Fruit fly (Drosophila melanogaster) whole organism, wandering third instar larva: ENCODE measurements around the gene Rlip.
A peak's percentile ranks its signal among the peaks of the same experiment; 100 is the strongest.

Source experiments
- Abd-B ChIP-seq: fragments of >200 bp; optimal IDR thresholded peaks from 2 replicates; lab custom pipeline; 2017; ENCODE audit warnings: missing biosample characterization, missing genetic modification characterization
- CG32264 ChIP-seq: fragments of 200-800 bp; sonication (Bioruptor generic); optimal IDR thresholded peaks from 2 replicates; lab custom pipeline; 2016; ENCODE audit warnings: missing biosample characterization, missing genetic modification characterization
- CG9705 ChIP-seq: fragments of 200-800 bp; sonication (Bioruptor generic); optimal IDR thresholded peaks from 2 replicates; lab custom pipeline; 2018; ENCODE audit warnings: missing biosample characterization, mild to moderate bottlenecking, missing genetic modification characterization
- CrebA ChIP-seq: fragments of 200-800 bp; sonication (Bioruptor generic); optimal IDR thresholded peaks from 2 replicates; lab custom pipeline; 2016; ENCODE audit warnings: missing biosample characterization, mild to moderate bottlenecking, missing genetic modification characterization, borderline replicate concordance
- Dfd ChIP-seq: fragments of >200 bp; optimal IDR thresholded peaks from 2 replicates; lab custom pipeline; 2017; ENCODE audit warnings: missing biosample characterization, missing genetic modification characterization
- Dif ChIP-seq: fragments of 200-275, 200-300 bp; sonication (Bioruptor generic); optimal IDR thresholded peaks from 2 replicates; lab custom pipeline; 2018; ENCODE audit warnings: missing biosample characterization, missing genetic modification characterization; ENCODE audit not compliant: partially characterized antibody
- GATAd ChIP-seq: sonication (Bioruptor generic); optimal IDR thresholded peaks from 2 replicates; lab custom pipeline; 2016; ENCODE audit warnings: missing biosample characterization, missing genetic modification characterization
- HLH106 ChIP-seq: fragments of 200-800 bp; optimal IDR thresholded peaks from 3 replicates; lab custom pipeline; 2019; ENCODE audit warnings: missing biosample characterization, mild to moderate bottlenecking, missing genetic modification characterization, moderate library complexity
- Hnf4 ChIP-seq: fragments of 200-800 bp; sonication (Bioruptor generic); optimal IDR thresholded peaks from 2 replicates; lab custom pipeline; 2016; ENCODE audit warnings: missing biosample characterization, mild to moderate bottlenecking, missing genetic modification characterization
- Hr78 ChIP-seq: fragments of >200 bp; optimal IDR thresholded peaks from 2 replicates; lab custom pipeline; 2017; ENCODE audit warnings: missing biosample characterization, missing genetic modification characterization
- Hr83 ChIP-seq: fragments of 200-300 bp; sonication (Bioruptor generic); optimal IDR thresholded peaks from 2 replicates; lab custom pipeline; 2016; ENCODE audit warnings: missing biosample characterization, mild to moderate bottlenecking, missing genetic modification characterization, moderate library complexity; ENCODE audit not compliant: poor library complexity, severe bottlenecking
- Jra ChIP-seq: sonication (Bioruptor generic); optimal IDR thresholded peaks from 2 replicates; lab custom pipeline; 2016; ENCODE audit warnings: missing biosample characterization, missing genetic modification characterization
- Myc ChIP-seq: fragments of >200 bp; optimal IDR thresholded peaks from 2 replicates; lab custom pipeline; 2017
- N ChIP-seq: fragments of >200 bp; optimal IDR thresholded peaks from 2 replicates; lab custom pipeline; 2018; ENCODE audit warnings: missing biosample characterization, missing external identifiers, missing genetic modification characterization
- OdsH ChIP-seq: fragments of 200-800 bp; sonication (Bioruptor generic); optimal IDR thresholded peaks from 2 replicates; lab custom pipeline; 2016; ENCODE audit warnings: missing biosample characterization, mild to moderate bottlenecking, missing genetic modification characterization
- Rel ChIP-seq, 2 experiments: fragments of 200-800 bp; sonication (Bioruptor generic) in 1 of 2; optimal IDR thresholded peaks; 2 replicates in 1 of 2; 3 replicates in 1 of 2; lab custom pipeline; 2016 to 2019; ENCODE audit warnings: mild to moderate bottlenecking in 2 of 2, missing biosample characterization in 2 of 2, missing genetic modification characterization in 2 of 2, moderate library complexity in 1 of 2
- Sp1 ChIP-seq: fragments of 200-800 bp; sonication (Bioruptor generic); optimal IDR thresholded peaks from 3 replicates; lab custom pipeline; 2019; ENCODE audit warnings: missing biosample characterization, mild to moderate bottlenecking, missing genetic modification characterization, moderate library complexity
- Vsx2 ChIP-seq: fragments of 200-300, 225-300 bp; sonication (Bioruptor generic); optimal IDR thresholded peaks from 2 replicates; lab custom pipeline; 2018; ENCODE audit warnings: missing biosample characterization, missing genetic modification characterization; ENCODE audit not compliant: partially characterized antibody
- brk ChIP-seq: fragments of 200-800 bp; sonication (Bioruptor generic); optimal IDR thresholded peaks from 2 replicates; lab custom pipeline; 2016; ENCODE audit warnings: missing biosample characterization, mild to moderate bottlenecking, missing genetic modification characterization
- dl ChIP-seq, 2 experiments: fragments of 175-275, 200-275 bp in 1 of 2; fragments of 200-275 bp in 1 of 2; sonication (Bioruptor generic); optimal IDR thresholded peaks; lab custom pipeline; 2018; ENCODE audit warnings: mild to moderate bottlenecking in 2 of 2, missing biosample characterization in 2 of 2, missing genetic modification characterization in 2 of 2, moderate library complexity in 2 of 2; ENCODE audit not compliant: partially characterized antibody in 2 of 2, insufficient read depth in 1 of 2
- dmrt93B ChIP-seq: fragments of 200-800 bp; sonication (Bioruptor generic); optimal IDR thresholded peaks from 2 replicates; lab custom pipeline; 2018; ENCODE audit warnings: missing biosample characterization, mild to moderate bottlenecking, missing genetic modification characterization
- dsf ChIP-seq: sonication (Bioruptor generic); optimal IDR thresholded peaks from 2 replicates; lab custom pipeline; 2016; ENCODE audit warnings: missing biosample characterization, missing genetic modification characterization, borderline replicate concordance
- ey ChIP-seq: fragments of 200-800 bp; sonication (Bioruptor generic); optimal IDR thresholded peaks from 2 replicates; lab custom pipeline; 2016; ENCODE audit warnings: missing biosample characterization, missing genetic modification characterization
- foxo ChIP-seq, 2 experiments: fragments of 200-800 bp; sonication (Bioruptor generic); optimal IDR thresholded peaks; 2 replicates in 1 of 2; 3 replicates in 1 of 2; lab custom pipeline; 2016 to 2017; ENCODE audit warnings: missing biosample characterization in 2 of 2, missing genetic modification characterization in 2 of 2
- fru ChIP-seq: fragments of 200-800 bp; sonication (Bioruptor generic); optimal IDR thresholded peaks from 3 replicates; lab custom pipeline; 2016; ENCODE audit warnings: missing biosample characterization, mild to moderate bottlenecking, missing genetic modification characterization
- h ChIP-seq: fragments of 200-800 bp; sonication (Bioruptor generic); optimal IDR thresholded peaks from 3 replicates; lab custom pipeline; 2016; ENCODE audit warnings: missing biosample characterization, mild to moderate bottlenecking, missing genetic modification characterization
- jim ChIP-seq: fragments of 175-275, 200-325 bp; sonication (Bioruptor generic); optimal IDR thresholded peaks from 2 replicates; lab custom pipeline; 2016; ENCODE audit warnings: missing biosample characterization, mild to moderate bottlenecking, missing genetic modification characterization
- lola ChIP-seq: fragments of >200 bp; optimal IDR thresholded peaks from 2 replicates; lab custom pipeline; 2017; ENCODE audit warnings: missing biosample characterization, missing genetic modification characterization
- pan ChIP-seq: fragments of >200 bp; optimal IDR thresholded peaks from 2 replicates; lab custom pipeline; 2017
- psq ChIP-seq: fragments of 200-800 bp; sonication (Bioruptor generic); optimal IDR thresholded peaks from 3 replicates; lab custom pipeline; 2017; ENCODE audit warnings: missing biosample characterization, mild to moderate bottlenecking, missing genetic modification characterization, moderate library complexity
- sage ChIP-seq: fragments of 200-800 bp; sonication (Bioruptor generic); optimal IDR thresholded peaks from 2 replicates; lab custom pipeline; 2016; ENCODE audit warnings: missing biosample characterization, mild to moderate bottlenecking, missing genetic modification characterization
- sv ChIP-seq: fragments of 200-800 bp; sonication (Bioruptor generic); optimal IDR thresholded peaks from 3 replicates; lab custom pipeline; 2016; ENCODE audit warnings: missing biosample characterization, missing genetic modification characterization
- tai ChIP-seq: sonication (Bioruptor generic); optimal IDR thresholded peaks from 2 replicates; lab custom pipeline; 2016; ENCODE audit warnings: missing biosample characterization, missing genetic modification characterization
- usp ChIP-seq: fragments of >200 bp; optimal IDR thresholded peaks from 2 replicates; lab custom pipeline; 2017; ENCODE audit warnings: missing biosample characterization, missing genetic modification characterization
- woc ChIP-seq: sonication (Bioruptor generic); optimal IDR thresholded peaks from 2 replicates; lab custom pipeline; 2016; ENCODE audit warnings: missing biosample characterization, mild to moderate bottlenecking, missing genetic modification characterization

Rlip gene

DNA sequence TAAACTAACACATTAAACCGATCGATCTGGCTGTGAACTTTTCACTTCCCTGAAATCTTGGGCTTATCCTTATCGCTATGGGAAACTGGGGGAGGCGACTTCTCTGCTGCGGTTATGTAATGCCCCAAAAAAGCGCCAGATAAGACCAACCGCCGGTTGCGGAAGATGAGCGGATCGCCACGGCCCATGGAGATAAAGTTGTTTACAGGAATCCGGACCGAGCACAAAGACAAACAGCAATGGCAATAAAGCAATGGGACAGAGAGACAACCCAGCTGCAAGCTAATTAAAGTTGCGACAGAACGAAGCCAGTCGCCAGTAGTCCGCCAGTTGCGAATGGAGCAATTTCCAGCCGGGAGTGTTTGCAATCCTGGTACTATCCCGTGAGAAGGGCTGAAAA, 1.8 kb upstream of the Rlip start, which contains the start of gene CG5697 (continued):
- TF ChIP-seq Vsx2 (no peak), Myc (lab: Kevin White, UChicago) (no peak), ey (GFP tag; lab: Kevin White, UChicago) (no peak), Abd-B (GFP tag; lab: Kevin White, UChicago) (no peak), fru (GFP tag; lab: Kevin White, UChicago) (no peak), pan (lab: Kevin White, UChicago) (no peak), CG9705 (GFP tag; lab: Kevin White, UChicago) (no peak), Hr78 (no peak), N (GFP tag; lab: Kevin White, UChicago) (no peak), foxo (GFP tag; optimal IDR thresholded peaks at IDR 0.05; lab: Kevin White, UChicago) (peak in 1 of 2 experiments; percentile 31), sage (no peak), Dif (no peak), usp (no peak)

DNA sequence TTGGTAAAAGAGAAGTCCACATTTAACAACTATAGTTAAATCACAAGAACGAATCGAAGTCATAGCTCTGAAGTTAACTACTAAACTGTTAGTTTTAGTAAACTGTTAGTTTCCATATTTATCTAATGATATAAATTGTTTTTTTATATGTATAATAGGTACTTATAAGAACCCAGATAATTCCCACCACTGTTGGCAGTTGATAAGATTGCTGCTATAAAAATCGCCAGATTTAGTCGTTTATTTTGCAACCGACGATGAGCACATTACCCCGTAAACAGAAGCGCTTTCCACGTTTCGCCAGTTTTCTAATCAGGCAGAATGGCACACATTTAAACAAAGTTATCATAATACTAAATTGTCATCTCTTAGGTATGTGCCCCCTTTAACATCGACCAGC, 1.6 kb downstream of the Rlip start:
- no peak for TF ChIP-seq psq (GFP tag; lab: Kevin White, UChicago)
- no peak for TF ChIP-seq sv (GFP tag; lab: Kevin White, UChicago)
- TF ChIP-seq jim (GFP tag; lab: Kevin White, UChicago): no peak
- no peak for TF ChIP-seq Sp1 (GFP tag; lab: Kevin White, UChicago)
- TF ChIP-seq tai (GFP tag; lab: Kevin White, UChicago): no peak
- TF ChIP-seq dmrt93B (GFP tag; lab: Kevin White, UChicago): no peak
- no peak for TF ChIP-seq CrebA (GFP tag; lab: Kevin White, UChicago)
- TF ChIP-seq Hr83 (GFP tag; lab: Kevin White, UChicago): no peak
- TF ChIP-seq Hr78: no peak
- TF ChIP-seq brk (GFP tag; lab: Kevin White, UChicago): peak; percentile 27
- TF ChIP-seq Abd-B (GFP tag; lab: Kevin White, UChicago): no peak
- TF ChIP-seq Dif: no peak
- TF ChIP-seq GATAd (GFP tag; lab: Kevin White, UChicago): no peak
- TF ChIP-seq CG32264 (GFP tag; lab: Kevin White, UChicago): no peak
- TF ChIP-seq foxo (GFP tag; optimal IDR thresholded peaks at IDR 0.05; lab: Kevin White, UChicago): peak in 1 of 2 experiments; percentile 31
- TF ChIP-seq lola: no peak
- TF ChIP-seq woc: no peak
- peak; percentile 7 for TF ChIP-seq h (GFP tag; lab: Kevin White, UChicago)
- no peak for TF ChIP-seq ey (GFP tag; lab: Kevin White, UChicago)
- no peak for TF ChIP-seq fru (GFP tag; lab: Kevin White, UChicago)
- TF ChIP-seq Rel (GFP tag; optimal IDR thresholded peaks at IDR 0.05; lab: Kevin White, UChicago): no peak
- TF ChIP-seq Rel (tag; optimal IDR thresholded peaks at IDR 0.05; lab: Kevin White, UChicago): no peak
- TF ChIP-seq usp: no peak
- no peak for TF ChIP-seq Hnf4 (GFP tag; lab: Kevin White, UChicago)

DNA sequence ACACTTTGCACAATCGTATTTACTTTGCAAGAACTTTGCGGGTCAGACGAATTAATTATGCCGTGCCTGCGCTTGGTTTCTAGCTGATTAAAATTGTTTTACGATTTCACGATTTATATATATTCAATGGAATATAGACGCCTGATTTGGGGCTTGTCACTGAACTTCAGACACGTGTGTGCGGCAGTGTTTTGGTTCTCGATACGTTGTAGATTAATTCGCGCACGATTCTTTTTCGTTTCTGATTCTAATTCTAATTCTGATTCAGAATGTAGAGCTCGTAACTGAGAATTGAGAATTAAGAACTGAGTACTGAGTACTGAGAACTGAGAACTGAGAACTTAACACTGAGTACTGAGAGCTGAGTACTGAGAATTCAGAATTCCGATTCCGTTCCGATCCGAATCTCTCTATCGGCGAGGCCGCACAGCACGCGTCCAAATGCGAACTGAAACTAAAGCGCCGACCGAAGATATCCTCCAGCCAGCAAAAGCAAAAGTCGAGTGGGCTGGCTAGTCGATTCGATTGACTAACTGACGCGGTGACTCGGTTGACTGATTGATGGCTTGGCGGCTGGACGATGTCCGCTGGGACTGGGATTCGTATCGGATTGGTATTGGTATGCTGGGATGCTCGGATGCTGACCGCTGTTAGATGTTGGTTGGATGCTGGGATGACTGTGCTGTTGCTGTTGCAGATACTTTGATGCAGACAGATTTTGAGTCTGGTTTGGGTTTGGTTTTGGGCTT, 5.5 kb downstream of the Rlip start:
- TF ChIP-seq CG32264 (GFP tag; lab: Kevin White, UChicago) (no peak), CG9705 (GFP tag; lab: Kevin White, UChicago) (no peak), Hr83 (GFP tag; lab: Kevin White, UChicago) (no peak), CrebA (GFP tag; lab: Kevin White, UChicago) (no peak), lola (no peak), N (GFP tag; lab: Kevin White, UChicago) (no peak), jim (GFP tag; lab: Kevin White, UChicago) (no peak), fru (GFP tag; lab: Kevin White, UChicago) (no peak)
- TF ChIP-seq, all 38 proteins: peak for 0

DNA sequence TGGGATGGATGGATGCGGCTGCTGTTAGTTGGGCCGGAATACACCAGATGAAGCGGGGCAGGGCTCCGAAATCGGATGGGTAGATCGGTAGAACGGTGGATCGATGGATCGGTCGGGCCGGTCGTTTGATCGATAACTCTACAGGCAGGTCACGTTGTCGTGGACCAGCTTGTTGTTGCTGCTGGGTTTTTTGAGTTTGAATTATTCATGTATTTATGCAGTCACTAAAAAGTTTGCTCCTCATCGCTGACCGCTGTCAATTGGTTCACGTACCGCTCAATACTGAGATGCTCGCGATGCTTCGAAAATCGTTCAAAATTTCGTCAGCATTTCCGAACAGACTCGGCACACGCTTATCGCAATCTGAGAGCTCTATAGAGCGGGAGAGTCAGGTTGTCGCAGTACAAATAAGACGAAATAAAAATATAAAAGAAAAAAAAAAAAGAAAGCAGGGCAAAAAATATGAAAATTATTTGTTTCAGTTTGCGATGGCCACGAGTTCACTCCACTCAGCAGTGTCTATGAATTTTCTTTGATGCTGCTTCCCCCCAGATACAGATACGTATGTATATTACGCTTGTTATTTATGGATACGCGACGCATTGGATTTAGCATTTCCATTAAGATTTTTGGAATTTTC, 6.5 kb downstream of the Rlip start, which contains the start of gene peg:
peg (minus strand) TSS at position 262 of the 640 bp plus-strand sequence.
- TF ChIP-seq CrebA (GFP tag; lab: Kevin White, UChicago) (peak; percentile 68), CG32264 (GFP tag; lab: Kevin White, UChicago) (no peak), N (GFP tag; lab: Kevin White, UChicago) (no peak), Myc (lab: Kevin White, UChicago) (no peak), CG9705 (GFP tag; lab: Kevin White, UChicago) (no peak), Hr78 (no peak), Hr83 (GFP tag; lab: Kevin White, UChicago) (no peak), Rel (GFP tag; optimal IDR thresholded peaks at IDR 0.05; lab: Kevin White, UChicago) (peak; percentile 84), Rel (tag; optimal IDR thresholded peaks at IDR 0.05; lab: Kevin White, UChicago) (no peak), Abd-B (GFP tag; lab: Kevin White, UChicago) (no peak), sage (peak; percentile 9), Vsx2 (no peak), fru (GFP tag; lab: Kevin White, UChicago) (no peak), ey (GFP tag; lab: Kevin White, UChicago) (no peak), Dfd (GFP tag; lab: Kevin White, UChicago) (no peak), dl (GFP tag; optimal IDR thresholded peaks at IDR 0.05; lab: Kevin White, UChicago; ENCODE audit: insufficient read depth in 1 of 2, partially characterized antibody in 2 of 2) (no peak), jim (GFP tag; lab: Kevin White, UChicago) (no peak), brk (GFP tag; lab: Kevin White, UChicago) (no peak), Dif (no peak), tai (GFP tag; lab: Kevin White, UChicago) (no peak), h (GFP tag; lab: Kevin White, UChicago) (no peak), HLH106 (tag; lab: Kevin White, UChicago) (peak; percentile 9), Jra (GFP tag; lab: Kevin White, UChicago) (no peak), Sp1 (GFP tag; lab: Kevin White, UChicago) (peak; percentile 72), dmrt93B (GFP tag; lab: Kevin White, UChicago) (no peak), dsf (GFP tag; lab: Kevin White, UChicago) (no peak), sv (GFP tag; lab: Kevin White, UChicago) (no peak), OdsH (GFP tag; lab: Kevin White, UChicago) (no peak), usp (no peak), pan (lab: Kevin White, UChicago) (no peak)
